Fruit fly (Drosophila melanogaster): Measurements from ENCODE around the gene CG43901.

DNA sequence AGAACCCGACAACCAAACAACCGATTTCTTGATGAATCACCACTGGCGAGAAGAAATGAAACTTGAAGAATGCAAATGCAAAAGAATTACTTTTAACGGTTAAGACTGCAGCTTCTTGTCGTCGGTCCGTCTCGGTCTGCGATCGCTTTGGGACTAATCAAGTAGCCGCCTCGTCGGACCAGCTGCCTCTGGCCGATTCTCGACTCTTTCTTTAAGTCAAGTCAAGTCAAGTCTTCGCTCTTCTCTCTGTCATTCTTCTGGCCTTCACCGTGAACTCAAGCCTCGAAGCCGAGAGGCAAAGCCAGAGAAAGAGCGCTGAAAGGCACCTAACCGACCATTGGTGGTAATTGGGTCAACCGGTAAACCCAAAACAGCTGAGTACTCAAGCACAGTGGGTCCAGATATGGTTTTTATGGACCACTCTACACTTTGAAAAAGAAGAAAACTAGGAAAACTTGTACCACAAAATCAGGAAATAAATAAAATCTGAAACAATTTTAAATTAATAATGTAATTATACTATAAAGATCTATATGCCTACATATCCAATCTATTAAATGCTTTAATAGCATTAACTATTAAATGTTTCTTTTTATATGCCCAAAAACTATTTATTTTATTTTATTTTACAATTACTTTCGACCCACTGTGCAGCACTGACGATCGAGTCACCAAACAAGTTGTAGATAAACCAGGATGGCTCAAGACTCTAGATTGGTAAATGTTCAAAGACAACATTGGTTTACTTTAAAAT is 61.6 kb downstream of the CG43901 start, which contains the start of gene C901:
- TF ChIP-seq fru (GFP tag; optimal IDR thresholded peaks at IDR 0.05), result no peak
- no peak for TF ChIP-seq Dfd (GFP tag; optimal IDR thresholded peaks at IDR 0.05)
- TF ChIP-seq Dif (GFP tag; optimal IDR thresholded peaks at IDR 0.05; ENCODE audit: partially characterized antibody), result no peak
- TF ChIP-seq h (GFP tag; optimal IDR thresholded peaks at IDR 0.05), result no peak
- TF ChIP-seq usp (GFP tag; optimal IDR thresholded peaks at IDR 0.05), result no peak
- no peak for TF ChIP-seq psq (GFP tag; optimal IDR thresholded peaks at IDR 0.05)
- TF ChIP-seq Vsx2 (GFP tag; optimal IDR thresholded peaks at IDR 0.05; ENCODE audit: partially characterized antibody), result no peak
- TF ChIP-seq Jra (GFP tag; optimal IDR thresholded peaks at IDR 0.05), result no peak
- TF ChIP-seq HLH106 (tag; optimal IDR thresholded peaks at IDR 0.05), result no peak
